Worm (Caenorhabditis elegans): ENCODE data around the gene pdi-1.

DNA sequence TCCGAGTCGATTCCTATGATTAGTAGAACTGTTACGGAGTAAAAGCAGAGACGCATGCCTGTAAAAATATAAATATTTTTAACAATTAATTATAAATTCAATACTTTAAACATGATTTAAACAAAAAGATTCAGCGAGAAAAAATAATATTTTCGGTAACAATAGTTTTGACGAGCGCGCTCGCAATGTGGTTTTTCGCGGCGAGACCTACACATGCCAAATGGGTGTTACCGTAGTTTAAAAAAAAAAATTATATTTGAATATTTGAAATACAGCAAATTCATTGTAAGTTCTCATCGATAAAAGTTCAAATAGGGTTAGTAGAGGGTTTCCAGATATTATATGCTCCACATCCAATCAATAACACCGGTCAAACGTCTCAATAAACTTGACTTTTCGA, 25.2 kb upstream of the pdi-1 start, which contains the start of gene gldi-5:
- no peak for TF ChIP-seq cnd-1 (tag; optimal IDR thresholded peaks at IDR 0.05)
- no peak for TF ChIP-seq ces-1 (GFP tag; optimal IDR thresholded peaks at IDR 0.05)
- no peak for TF ChIP-seq blmp-1 (tag; optimal IDR thresholded peaks at IDR 0.05)
- no peak for TF ChIP-seq pha-4 (tag; optimal IDR thresholded peaks at IDR 0.05)
- no peak for TF ChIP-seq elt-3 (tag; optimal IDR thresholded peaks at IDR 0.05)
- no peak for TF ChIP-seq ztf-11 (tag; optimal IDR thresholded peaks at IDR 0.05)
- no peak for TF ChIP-seq lin-13 (tag; optimal IDR thresholded peaks at IDR 0.05)
- TF ChIP-seq snpc-4 (tag; optimal IDR thresholded peaks at IDR 0.05) = no peak
- no peak for TF ChIP-seq elt-1 (tag; optimal IDR thresholded peaks at IDR 0.05; ENCODE audit: borderline replicate concordance, insufficient read depth)
- no peak for TF ChIP-seq lsy-2 (tag; optimal IDR thresholded peaks at IDR 0.05)
